Worm (Caenorhabditis elegans) whole organism, mixed stage, embryonic: ENCODE measurements around the gene col-178.

Experiments used
- blmp-1 ChIP-seq: fragments of 150-350 bp; optimal IDR thresholded peaks from 2 replicates; lab custom pipeline; 2014; ENCODE audit warnings: missing biosample characterization, missing genetic modification characterization
- ceh-39 ChIP-seq: fragments of 150-350 bp; optimal IDR thresholded peaks from 2 replicates; lab custom pipeline; 2014; ENCODE audit warnings: missing biosample characterization, missing genetic modification characterization
- ceh-43 ChIP-seq: fragments of 200-800 bp; sonication (Bioruptor generic); optimal IDR thresholded peaks from 2 replicates; lab custom pipeline; 2018; ENCODE audit warnings: mild to moderate bottlenecking, missing genetic modification characterization, moderate library complexity, missing compliant biosample characterization
- ces-1 ChIP-seq: fragments of 150-350 bp; optimal IDR thresholded peaks from 2 replicates; lab custom pipeline; 2014; ENCODE audit warnings: missing biosample characterization, missing genetic modification reagents, missing genetic modification characterization
- cnd-1 ChIP-seq: fragments of 200-800 bp; sonication (Bioruptor generic); optimal IDR thresholded peaks from 2 replicates; lab custom pipeline; 2018; ENCODE audit warnings: mild to moderate bottlenecking, missing genetic modification characterization, missing compliant biosample characterization
- drap-1 ChIP-seq: fragments of 200-800 bp; sonication (Bioruptor generic); optimal IDR thresholded peaks from 3 replicates; lab custom pipeline; 2018; ENCODE audit warnings: mild to moderate bottlenecking, missing genetic modification characterization, missing compliant biosample characterization
- elt-1 ChIP-seq: sonication (generic microtip); optimal IDR thresholded peaks from 2 replicates; lab custom pipeline; 2017; ENCODE audit warnings: missing genetic modification characterization, mild to moderate bottlenecking, missing compliant biosample characterization, antibody characterized with exemption, moderate library complexity, borderline replicate concordance; ENCODE audit not compliant: insufficient read depth
- elt-3 ChIP-seq: fragments of 150-350 bp; optimal IDR thresholded peaks from 2 replicates; lab custom pipeline; 2014; ENCODE audit warnings: missing biosample characterization, missing genetic modification characterization
- flh-1 ChIP-seq: fragments of 200-800 bp; sonication (Bioruptor generic); optimal IDR thresholded peaks from 2 replicates; lab custom pipeline; 2018; ENCODE audit warnings: mild to moderate bottlenecking, missing genetic modification characterization, moderate library complexity, missing compliant biosample characterization
- ham-2 ChIP-seq: fragments of 200-800 bp; sonication (Bioruptor generic); optimal IDR thresholded peaks from 2 replicates; lab custom pipeline; 2018; ENCODE audit warnings: mild to moderate bottlenecking, missing genetic modification characterization, missing compliant biosample characterization
- hlh-1 ChIP-seq: fragments of 150-350 bp; optimal IDR thresholded peaks from 2 replicates; lab custom pipeline; 2014; ENCODE audit warnings: missing biosample characterization, missing genetic modification reagents, missing genetic modification characterization
- lin-32 ChIP-seq: fragments of 200-800 bp; sonication (Bioruptor generic); optimal IDR thresholded peaks from 2 replicates; lab custom pipeline; 2018; ENCODE audit warnings: mild to moderate bottlenecking, missing genetic modification characterization, missing compliant biosample characterization
- lsy-2 ChIP-seq: fragments of 150-350 bp; optimal IDR thresholded peaks from 2 replicates; lab custom pipeline; 2014; ENCODE audit warnings: missing biosample characterization, missing genetic modification characterization
- mab-5 ChIP-seq: fragments of 150-350 bp; optimal IDR thresholded peaks from 2 replicates; lab custom pipeline; 2014; ENCODE audit warnings: missing biosample characterization, missing genetic modification characterization
- mep-1 ChIP-seq: fragments of 150-350 bp; optimal IDR thresholded peaks from 2 replicates; lab custom pipeline; 2017; ENCODE audit warnings: missing biosample characterization, missing genetic modification reagents, missing genetic modification characterization, inconsistent platforms
- nhr-12 ChIP-seq: fragments of 150-350 bp; optimal IDR thresholded peaks from 2 replicates; lab custom pipeline; 2014; ENCODE audit warnings: missing biosample characterization, missing genetic modification characterization
- nhr-2 ChIP-seq: fragments of 150-350 bp; optimal IDR thresholded peaks from 2 replicates; lab custom pipeline; 2014; ENCODE audit warnings: missing biosample characterization, missing genetic modification characterization
- nhr-237 ChIP-seq: fragments of 150-350 bp; optimal IDR thresholded peaks from 2 replicates; lab custom pipeline; 2014; ENCODE audit warnings: missing biosample characterization, missing genetic modification characterization
- pha-4 ChIP-seq: fragments of 150-350 bp; optimal IDR thresholded peaks from 2 replicates; lab custom pipeline; 2018; ENCODE audit warnings: missing biosample characterization, missing genetic modification reagents, missing genetic modification characterization
- sem-2 ChIP-seq: fragments of 200-800 bp; sonication (Bioruptor generic); optimal IDR thresholded peaks from 2 replicates; lab custom pipeline; 2018; ENCODE audit warnings: mild to moderate bottlenecking, missing genetic modification characterization, missing compliant biosample characterization
- snpc-4 ChIP-seq: fragments of 150-350 bp; optimal IDR thresholded peaks from 2 replicates; lab custom pipeline; 2014; ENCODE audit warnings: missing biosample characterization, missing genetic modification characterization
- sptf-1 ChIP-seq: sonication (generic microtip); optimal IDR thresholded peaks from 2 replicates; lab custom pipeline; 2017; ENCODE audit warnings: mild to moderate bottlenecking, missing genetic modification characterization, moderate library complexity, missing compliant biosample characterization
- tbx-8 ChIP-seq: fragments of 200-800 bp; sonication (Bioruptor generic); optimal IDR thresholded peaks from 2 replicates; lab custom pipeline; 2018; ENCODE audit warnings: mild to moderate bottlenecking, missing genetic modification characterization, moderate library complexity, missing compliant biosample characterization
- unc-120 ChIP-seq: sonication (generic microtip); optimal IDR thresholded peaks from 2 replicates; lab custom pipeline; 2017; ENCODE audit warnings: missing genetic modification characterization, missing compliant biosample characterization; ENCODE audit not compliant: poor library complexity, severe bottlenecking
- unc-39 ChIP-seq: fragments of 150-350 bp; optimal IDR thresholded peaks from 2 replicates; lab custom pipeline; 2014; ENCODE audit warnings: missing biosample characterization, missing genetic modification characterization
- zip-8 ChIP-seq: fragments of 150-350 bp; optimal IDR thresholded peaks from 2 replicates; lab custom pipeline; 2014; ENCODE audit warnings: missing biosample characterization, missing genetic modification characterization
- ztf-11 ChIP-seq: fragments of 150-350 bp; optimal IDR thresholded peaks from 2 replicates; lab custom pipeline; 2014; ENCODE audit warnings: missing biosample characterization, missing genetic modification characterization

The col-178 gene

DNA sequence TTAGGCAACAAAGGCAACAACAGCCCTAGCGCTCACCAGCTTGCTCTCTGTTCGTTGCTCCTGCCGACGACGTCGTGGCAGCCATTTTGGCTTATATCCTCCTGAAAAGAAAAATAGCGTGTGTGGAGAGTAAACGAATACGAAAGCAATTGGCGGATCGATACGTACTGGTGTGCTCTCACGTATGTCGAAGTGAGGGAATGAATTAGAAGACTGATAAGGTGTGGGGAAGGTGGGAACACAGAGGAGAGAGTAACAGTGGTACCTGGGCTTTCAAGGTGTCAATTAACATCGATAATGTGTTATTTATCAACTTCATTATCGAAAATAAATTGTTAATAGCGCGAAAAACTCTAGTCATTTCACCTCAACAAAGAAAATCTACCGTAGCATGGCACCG lies 9.5 kb downstream of the col-178 start, which contains the start of gene C34F6.5:
C34F6.5 (minus strand) TSS at position 101 of the 400 bp plus-strand sequence.
- TF ChIP-seq elt-1 (tag; lab: Kevin White, UChicago) (no peak), ceh-39 (tag; lab: Kevin White, UChicago) (no peak), unc-120 (no peak), drap-1 (GFP tag; lab: Kevin White, UChicago) (no peak), lsy-2 (tag; lab: Kevin White, UChicago) (no peak), ham-2 (GFP tag; lab: Kevin White, UChicago) (no peak), nhr-237 (no peak), mab-5 (no peak), cnd-1 (tag; lab: Kevin White, UChicago) (no peak)
- TF ChIP-seq, all 35 proteins: peak for 0

- no peak for TF ChIP-seq unc-39 (tag; lab: Kevin White, UChicago)
- peak; percentile 46 for TF ChIP-seq ztf-11
- TF ChIP-seq lin-32 (GFP tag; lab: Kevin White, UChicago): peak; percentile 65
- no peak for TF ChIP-seq sptf-1
- no peak for TF ChIP-seq ces-1 (GFP tag; lab: Kevin White, UChicago)
- peak; percentile 78 for TF ChIP-seq cnd-1 (tag; lab: Kevin White, UChicago)
- peak; percentile 6 for TF ChIP-seq sem-2
- TF ChIP-seq hlh-1 (tag; lab: Kevin White, UChicago): peak; percentile 60
- TF ChIP-seq ceh-43 (GFP tag; lab: Kevin White, UChicago): no peak
- TF ChIP-seq, all 35 proteins: peak for 5
Measured at ce11 chrX:11210417-11210816, 11.2 kb downstream of the col-178 start.

DNA sequence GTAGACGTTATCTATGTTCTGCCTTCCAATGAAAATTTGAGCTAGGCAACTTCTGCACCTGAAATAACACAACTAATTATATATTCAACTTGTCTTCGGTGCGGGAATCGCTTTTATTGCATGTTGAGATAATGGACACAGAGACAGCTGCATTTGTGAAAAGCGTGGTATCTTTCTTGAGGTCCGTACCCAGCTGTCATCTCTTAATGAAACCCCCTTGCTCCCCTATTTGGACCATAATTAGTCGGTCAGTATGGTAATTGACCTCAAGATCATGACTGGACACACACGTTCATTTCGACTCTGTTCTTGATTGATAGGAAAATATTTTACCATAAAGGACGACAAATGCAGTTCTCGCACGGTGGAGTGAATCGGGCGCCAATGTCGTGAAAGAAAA lies 12.1 kb downstream of the col-178 start:
- peak; percentile 44 for TF ChIP-seq lin-32 (GFP tag; lab: Kevin White, UChicago)
- TF ChIP-seq ztf-11: no peak
- no peak for TF ChIP-seq sem-2
- no peak for TF ChIP-seq pha-4 (tag; lab: Kevin White, UChicago)
- no peak for TF ChIP-seq tbx-8 (GFP tag; lab: Kevin White, UChicago)
- no peak for TF ChIP-seq unc-39 (tag; lab: Kevin White, UChicago)
- TF ChIP-seq cnd-1 (tag; lab: Kevin White, UChicago): peak; percentile 76
- TF ChIP-seq snpc-4 (tag; lab: Kevin White, UChicago): no peak
- no peak for TF ChIP-seq nhr-12
- TF ChIP-seq mab-5: no peak
- peak; percentile 71 for TF ChIP-seq ces-1 (GFP tag; lab: Kevin White, UChicago)
- no peak for TF ChIP-seq mep-1 (tag; lab: Kevin White, UChicago)
- peak; percentile 37 for TF ChIP-seq ceh-43 (GFP tag; lab: Kevin White, UChicago)
- TF ChIP-seq nhr-2 (tag; lab: Kevin White, UChicago): peak; percentile 82

ce11 chrX:11215420-11216050 lies 16.3 kb downstream of the col-178 start, which contains the start of the genes C34F6.7 and idh-2:
TSS of gene C34F6.7 (minus strand) at chrX:11215470.
TSS of gene idh-2 (plus strand) at chrX:11216000.
- TF ChIP-seq lin-32 (GFP tag; lab: Kevin White, UChicago) (no peak), elt-3 (no peak), zip-8 (tag; lab: Kevin White, UChicago) (no peak), blmp-1 (tag; lab: Kevin White, UChicago) (no peak), nhr-2 (tag; lab: Kevin White, UChicago) (peak; percentile 38), nhr-12 (no peak), ztf-11 (no peak), cnd-1 (tag; lab: Kevin White, UChicago) (no peak), drap-1 (GFP tag; lab: Kevin White, UChicago) (no peak), ham-2 (GFP tag; lab: Kevin White, UChicago) (peak; percentile 70), mep-1 (tag; lab: Kevin White, UChicago) (peak; percentile 27), ces-1 (GFP tag; lab: Kevin White, UChicago) (no peak), hlh-1 (tag; lab: Kevin White, UChicago) (peak; percentile 10), nhr-237 (no peak)

DNA sequence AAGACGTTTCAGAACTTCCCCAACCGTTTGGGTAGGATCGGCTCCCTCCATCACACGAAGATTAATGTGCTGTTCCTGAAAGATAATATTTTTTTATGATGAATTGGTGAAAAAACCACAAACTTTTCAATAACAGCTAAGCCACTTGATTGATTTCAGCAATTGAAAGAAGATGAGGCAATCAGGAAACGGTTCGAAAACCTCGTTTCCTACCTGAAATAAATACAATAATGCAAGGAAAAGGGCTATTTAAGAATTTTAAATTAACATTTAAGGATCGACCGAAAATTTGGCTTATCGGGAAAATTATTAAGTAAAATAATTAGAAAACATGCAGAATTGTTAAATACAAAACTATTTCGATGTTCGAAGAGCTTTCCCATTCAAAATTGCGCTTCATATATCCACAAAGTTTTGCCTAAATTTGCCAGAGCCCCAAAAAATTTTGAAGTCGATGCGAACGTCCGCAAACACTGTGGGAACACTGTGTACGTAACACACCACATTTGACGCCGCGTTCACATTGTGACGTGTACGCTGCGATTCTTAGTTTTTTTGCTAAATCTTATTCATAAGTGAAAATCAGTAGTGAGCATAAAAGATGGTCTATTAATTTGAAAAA lies 23.5 kb downstream of the col-178 start, which contains the start of gene C34F6.9:
C34F6.9 (minus strand) TSS at position 51 of the 622 bp plus-strand sequence.
- no peak for TF ChIP-seq flh-1
- no peak for TF ChIP-seq hlh-1 (tag; lab: Kevin White, UChicago)
- TF ChIP-seq ham-2 (GFP tag; lab: Kevin White, UChicago): no peak
